Fruit fly (Drosophila melanogaster) Kc167 (cell line): ENCODE measurements around the gene CG32099.

Source experiments
- h ChIP-seq: fragments of >200 bp; optimal IDR thresholded peaks from 3 replicates; lab custom pipeline; 2018; ENCODE audit warnings: missing external identifiers
- insv ChIP-seq: fragments of >200 bp; optimal IDR thresholded peaks from 3 replicates; lab custom pipeline; 2018; ENCODE audit warnings: missing external identifiers
- psq ChIP-seq: fragments of >200 bp; optimal IDR thresholded peaks from 2 replicates; lab custom pipeline; 2017; ENCODE audit warnings: missing external identifiers
- ttk ChIP-seq: sonication (Bioruptor generic); optimal IDR thresholded peaks from 2 replicates; lab custom pipeline; 2017; ENCODE audit warnings: missing external identifiers

dm6 chr3L:12113589-12113988, 35.5 kb upstream of the CG32099 start:
- TF ChIP-seq psq (no peak), h (lab: Kevin White, UChicago) (no peak), ttk (no peak), insv (lab: Kevin White, UChicago) (no peak)
